Fruit fly (Drosophila melanogaster) whole organism, adult: ENCODE results near the gene Alp1.

Experiments
- CG11617 ChIP-seq: fragments of 200-800 bp; sonication (Bioruptor generic); optimal IDR thresholded peaks from 2 replicates; lab custom pipeline; 2017; ENCODE audit warnings: mild to moderate bottlenecking, missing biosample characterization, missing genetic modification reagents, missing genetic modification characterization
- CG12768 ChIP-seq: fragments of 200-800 bp; sonication (Bioruptor generic); optimal IDR thresholded peaks from 2 replicates; lab custom pipeline; 2017; ENCODE audit warnings: missing biosample characterization, missing genetic modification characterization, mild to moderate bottlenecking, moderate library complexity, missing genetic modification reagents
- CG14711 ChIP-seq: fragments of 200-800 bp; sonication (Bioruptor generic); optimal IDR thresholded peaks from 2 replicates; lab custom pipeline; 2018; ENCODE audit warnings: missing biosample characterization, mild to moderate bottlenecking, missing genetic modification characterization, moderate library complexity
- CG1620 ChIP-seq: fragments of 200-800 bp; sonication (Bioruptor generic); optimal IDR thresholded peaks from 2 replicates; lab custom pipeline; 2016; ENCODE audit warnings: missing biosample characterization, missing genetic modification characterization
- CG33017 ChIP-seq: fragments of 200-800 bp; sonication (Bioruptor generic); optimal IDR thresholded peaks from 2 replicates; lab custom pipeline; 2018; ENCODE audit warnings: missing biosample characterization, mild to moderate bottlenecking, missing genetic modification characterization, moderate library complexity
- CG5204 ChIP-seq: fragments of 200-800 bp; sonication (Bioruptor generic); optimal IDR thresholded peaks from 2 replicates; lab custom pipeline; 2016; ENCODE audit warnings: missing biosample characterization, missing genetic modification characterization
- CG7045 ChIP-seq: fragments of 200-800 bp; sonication (Bioruptor generic); optimal IDR thresholded peaks from 2 replicates; lab custom pipeline; 2017; ENCODE audit warnings: missing biosample characterization, mild to moderate bottlenecking, missing genetic modification characterization
- CG7101 ChIP-seq: fragments of 200-800 bp; sonication (Bioruptor generic); optimal IDR thresholded peaks from 2 replicates; lab custom pipeline; 2018; ENCODE audit warnings: missing biosample characterization, mild to moderate bottlenecking, missing genetic modification characterization, moderate library complexity
- Clk ChIP-seq: fragments of 200-800 bp; sonication (Bioruptor generic); optimal IDR thresholded peaks from 2 replicates; lab custom pipeline; 2017; ENCODE audit warnings: missing biosample characterization, missing genetic modification characterization
- Crg-1 ChIP-seq: fragments of 200-800 bp; sonication (Bioruptor generic); optimal IDR thresholded peaks from 2 replicates; lab custom pipeline; 2016; ENCODE audit warnings: missing biosample characterization, missing genetic modification characterization
- Hr96 ChIP-seq: fragments of 200-800 bp; sonication (Bioruptor generic); optimal IDR thresholded peaks from 2 replicates; lab custom pipeline; 2016; ENCODE audit warnings: missing biosample characterization, missing genetic modification characterization
- Mnt ChIP-seq: fragments of 200-800 bp; sonication (Bioruptor generic); optimal IDR thresholded peaks from 2 replicates; lab custom pipeline; 2016; ENCODE audit warnings: missing biosample characterization, mild to moderate bottlenecking, missing genetic modification characterization
- bab1 ChIP-seq: fragments of 200-800 bp; sonication (Bioruptor generic); optimal IDR thresholded peaks from 3 replicates; lab custom pipeline; 2019; ENCODE audit warnings: missing biosample characterization, mild to moderate bottlenecking, missing genetic modification characterization, moderate library complexity
- cic ChIP-seq: fragments of 200-800 bp; sonication (Bioruptor generic); optimal IDR thresholded peaks from 2 replicates; lab custom pipeline; 2017; ENCODE audit warnings: missing biosample characterization, mild to moderate bottlenecking, missing genetic modification characterization, moderate library complexity
- cnc ChIP-seq, 2 experiments: fragments of >200 bp; optimal IDR thresholded peaks; 2 replicates each; lab custom pipeline; 2017
- kay ChIP-seq: fragments of 200-800 bp; sonication (Bioruptor generic); peaks from one replicate; lab custom pipeline; 2016; ENCODE audit warnings: missing biosample characterization, missing genetic modification characterization, borderline replicate concordance
- ovo ChIP-seq: fragments of 200-800 bp; sonication (Bioruptor generic); optimal IDR thresholded peaks from 2 replicates; lab custom pipeline; 2016; ENCODE audit warnings: missing biosample characterization, missing genetic modification characterization
- pad ChIP-seq: fragments of 200-800 bp; sonication (Bioruptor generic); optimal IDR thresholded peaks from 3 replicates; lab custom pipeline; 2017; ENCODE audit warnings: missing biosample characterization, missing genetic modification characterization, mild to moderate bottlenecking, moderate library complexity, missing genetic modification reagents
- tj ChIP-seq: fragments of 200-800 bp; sonication (Bioruptor generic); optimal IDR thresholded peaks from 3 replicates; lab custom pipeline; 2017; ENCODE audit warnings: missing biosample characterization, mild to moderate bottlenecking, missing genetic modification characterization, moderate library complexity
- toe ChIP-seq: fragments of 200-800 bp; sonication (Bioruptor generic); optimal IDR thresholded peaks from 2 replicates; lab custom pipeline; 2016; ENCODE audit warnings: missing biosample characterization, missing genetic modification characterization

The Alp1 gene

DNA sequence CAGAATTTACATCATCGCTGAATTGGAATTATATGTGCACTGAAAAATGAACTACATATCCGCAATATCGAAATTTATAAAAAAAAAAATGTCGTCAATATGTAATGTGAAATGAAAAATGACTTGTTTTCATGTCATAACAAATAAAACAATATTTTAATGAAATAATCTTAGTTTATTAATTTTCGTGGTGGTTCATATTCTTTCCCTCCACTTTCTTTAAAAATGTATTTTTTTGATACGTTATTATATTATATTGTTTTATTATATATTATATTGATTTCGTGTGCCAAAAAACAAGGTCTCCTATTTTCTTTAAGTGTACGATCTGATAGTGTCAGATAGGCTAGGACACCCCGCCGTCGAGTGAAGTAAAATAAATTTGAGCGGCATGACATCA, 30.3 kb downstream of the Alp1 start:
- no peak for TF ChIP-seq bab1 (GFP tag; lab: Kevin White, UChicago)
- peak; percentile 12 for TF ChIP-seq CG14711 (tag; lab: Kevin White, UChicago)
- TF ChIP-seq CG33017: no peak
- TF ChIP-seq kay (GFP tag; lab: Kevin White, UChicago): peak; percentile 32

DNA sequence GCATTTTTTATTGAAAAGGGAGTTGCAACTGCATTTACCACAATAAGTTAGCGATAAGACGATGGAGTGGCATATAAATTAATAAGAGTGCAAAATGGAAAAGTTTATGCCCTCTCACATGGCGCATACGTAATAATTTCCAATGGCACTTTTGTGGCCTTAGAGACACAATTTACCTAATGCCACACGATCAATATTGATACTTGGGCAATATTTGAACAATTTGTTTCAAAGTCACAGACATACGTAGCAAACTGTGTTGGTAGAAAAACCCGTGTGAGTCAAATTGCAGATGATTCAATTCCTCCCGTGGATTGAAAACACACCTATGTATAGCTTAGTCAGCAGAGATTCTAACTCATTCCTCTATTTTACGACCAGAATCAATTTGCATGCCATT, 32.5 kb downstream of the Alp1 start:
- TF ChIP-seq Hr96 (GFP tag; lab: Kevin White, UChicago): peak; percentile 45
- peak; percentile 65 for TF ChIP-seq CG14711 (tag; lab: Kevin White, UChicago)
- peak; percentile 45 for TF ChIP-seq pad (GFP tag; lab: Kevin White, UChicago)
- TF ChIP-seq CG7045 (GFP tag; lab: Kevin White, UChicago): peak; percentile 63
- TF ChIP-seq bab1 (GFP tag; lab: Kevin White, UChicago): no peak
- peak; percentile 81 for TF ChIP-seq ovo (GFP tag; lab: Kevin White, UChicago)
- TF ChIP-seq Mnt: peak; percentile 51
- TF ChIP-seq CG12768 (GFP tag; lab: Kevin White, UChicago): peak; percentile 70
- peak; percentile 54 for TF ChIP-seq CG11617 (GFP tag; lab: Kevin White, UChicago)
- TF ChIP-seq Clk (GFP tag; lab: Kevin White, UChicago): peak; percentile 51
- TF ChIP-seq Crg-1 (GFP tag; lab: Kevin White, UChicago): peak; percentile 92
- no peak for TF ChIP-seq cnc (optimal IDR thresholded peaks at IDR 0.05; lab: Kevin White, UChicago)
- TF ChIP-seq CG33017: peak; percentile 66
- peak; percentile 65 for TF ChIP-seq kay (GFP tag; lab: Kevin White, UChicago)
- TF ChIP-seq CG7101 (tag; lab: Kevin White, UChicago): peak; percentile 84
- TF ChIP-seq tj (GFP tag; lab: Kevin White, UChicago): peak; percentile 24
- peak; percentile 26 for TF ChIP-seq CG5204 (GFP tag; lab: Kevin White, UChicago)
- peak; percentile 69 for TF ChIP-seq CG1620 (GFP tag; lab: Kevin White, UChicago)
- TF ChIP-seq cic (GFP tag; lab: Kevin White, UChicago): peak; percentile 55
- TF ChIP-seq toe (GFP tag; lab: Kevin White, UChicago): peak; percentile 60

DNA sequence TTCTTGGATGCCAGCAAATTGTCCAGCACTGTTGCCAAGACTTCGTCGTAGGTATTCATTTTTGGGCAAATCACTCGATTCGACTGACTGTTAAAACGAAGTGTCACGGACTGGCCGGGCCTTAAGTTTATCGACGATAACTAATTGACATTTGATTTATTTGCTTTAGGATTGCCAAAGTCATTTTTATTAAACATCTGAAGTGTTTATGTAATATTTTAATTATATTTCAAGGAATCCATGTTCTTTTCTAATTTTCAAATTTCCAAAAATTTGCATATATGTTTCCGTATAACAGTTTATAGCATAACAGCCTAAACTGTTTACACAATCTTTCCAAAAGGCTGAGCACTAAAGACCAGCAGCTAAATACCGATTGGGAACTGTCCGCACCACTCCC, 38.0 kb downstream of the Alp1 start, which contains the start of gene sa:
TSS of gene sa (minus strand) at position 101 of the 400 bp plus-strand sequence.
- TF ChIP-seq Mnt: no peak
- no peak for TF ChIP-seq tj (GFP tag; lab: Kevin White, UChicago)
- no peak for TF ChIP-seq CG33017
- no peak for TF ChIP-seq pad (GFP tag; lab: Kevin White, UChicago)
- no peak for TF ChIP-seq CG1620 (GFP tag; lab: Kevin White, UChicago)
- TF ChIP-seq toe (GFP tag; lab: Kevin White, UChicago): no peak
- no peak for TF ChIP-seq CG11617 (GFP tag; lab: Kevin White, UChicago)
- no peak for TF ChIP-seq kay (GFP tag; lab: Kevin White, UChicago)
- TF ChIP-seq CG5204 (GFP tag; lab: Kevin White, UChicago): no peak
- TF ChIP-seq Crg-1 (GFP tag; lab: Kevin White, UChicago): no peak
- no peak for TF ChIP-seq CG14711 (tag; lab: Kevin White, UChicago)
- TF ChIP-seq cic (GFP tag; lab: Kevin White, UChicago): no peak
- TF ChIP-seq CG12768 (GFP tag; lab: Kevin White, UChicago): no peak
- TF ChIP-seq bab1 (GFP tag; lab: Kevin White, UChicago): no peak
- no peak for TF ChIP-seq Clk (GFP tag; lab: Kevin White, UChicago)
- TF ChIP-seq Hr96 (GFP tag; lab: Kevin White, UChicago): no peak
- TF ChIP-seq cnc (optimal IDR thresholded peaks at IDR 0.05; lab: Kevin White, UChicago): no peak

DNA sequence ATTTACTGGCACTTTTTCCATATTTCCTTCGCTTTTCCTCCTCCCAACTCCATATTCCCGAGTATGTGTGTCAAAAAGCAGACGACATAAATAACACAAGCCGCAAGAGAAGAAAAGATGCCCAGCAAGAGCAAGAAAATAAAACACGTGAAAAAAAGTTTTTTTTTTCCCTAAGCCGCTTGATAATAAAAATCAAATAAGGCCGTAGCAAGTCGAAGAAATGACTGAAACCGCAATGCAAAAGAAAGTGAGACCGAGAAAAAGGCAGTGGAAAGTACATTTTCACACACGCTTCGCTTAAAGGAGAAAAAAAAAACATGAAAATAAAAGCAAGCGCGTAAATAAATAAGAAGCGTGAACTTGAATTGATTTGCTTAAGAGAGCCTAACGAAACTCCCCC, 42.1 kb downstream of the Alp1 start:
- no peak for TF ChIP-seq Hr96 (GFP tag; lab: Kevin White, UChicago)
- no peak for TF ChIP-seq bab1 (GFP tag; lab: Kevin White, UChicago)
- no peak for TF ChIP-seq Mnt
- no peak for TF ChIP-seq CG14711 (tag; lab: Kevin White, UChicago)
- TF ChIP-seq CG12768 (GFP tag; lab: Kevin White, UChicago): no peak

DNA sequence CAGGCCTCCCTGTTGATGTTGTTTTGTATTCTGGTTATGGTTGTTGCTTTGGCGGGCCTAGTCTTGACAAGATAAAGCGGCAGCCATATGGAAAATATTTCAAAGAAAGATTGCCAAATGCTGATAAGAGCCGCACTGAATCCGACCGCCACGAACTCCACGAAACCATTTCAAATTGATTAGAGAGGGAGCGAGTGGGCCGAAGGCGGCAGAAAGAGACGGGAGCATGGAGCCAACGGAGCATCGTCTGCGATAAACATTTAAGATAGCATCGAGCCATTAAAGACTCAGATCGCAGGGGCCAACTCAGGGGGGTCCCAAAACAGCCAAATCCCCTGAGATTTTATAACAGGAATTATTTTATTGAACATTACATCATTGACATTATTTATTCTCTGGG, 44.4 kb downstream of the Alp1 start:
- TF ChIP-seq Mnt (no peak), kay (GFP tag; lab: Kevin White, UChicago) (peak; percentile 16)

DNA sequence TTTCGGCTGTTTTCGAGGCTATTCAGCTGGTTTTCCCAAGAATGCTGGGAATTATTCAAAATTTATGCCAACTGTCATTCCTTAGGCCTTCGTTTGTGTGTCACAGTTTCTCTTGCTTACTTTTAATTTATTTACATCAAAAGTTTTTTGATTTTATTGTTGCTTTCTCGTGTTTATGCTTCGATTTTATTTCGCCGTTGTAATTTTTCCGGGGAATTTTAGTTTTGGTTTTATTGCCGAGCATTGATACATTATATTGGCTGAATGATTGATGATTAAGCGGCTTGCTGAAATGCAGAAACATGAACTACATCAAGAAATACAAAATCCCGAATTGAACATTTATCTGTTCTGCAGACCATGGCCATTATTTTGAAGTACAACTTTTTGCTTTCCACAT, 46.5 kb downstream of the Alp1 start:
- TF ChIP-seq Crg-1 (GFP tag; lab: Kevin White, UChicago): no peak
- TF ChIP-seq kay (GFP tag; lab: Kevin White, UChicago): peak; percentile 73
- no peak for TF ChIP-seq bab1 (GFP tag; lab: Kevin White, UChicago)
- no peak for TF ChIP-seq CG11617 (GFP tag; lab: Kevin White, UChicago)
- no peak for TF ChIP-seq ovo (GFP tag; lab: Kevin White, UChicago)
- TF ChIP-seq cic (GFP tag; lab: Kevin White, UChicago): no peak
- TF ChIP-seq cnc (optimal IDR thresholded peaks at IDR 0.05; lab: Kevin White, UChicago): no peak
- peak; percentile 73 for TF ChIP-seq tj (GFP tag; lab: Kevin White, UChicago)
- TF ChIP-seq CG1620 (GFP tag; lab: Kevin White, UChicago): no peak
- no peak for TF ChIP-seq CG14711 (tag; lab: Kevin White, UChicago)
